Worm (Caenorhabditis elegans): ENCODE data around the gene C07A9.9.

C07A9.9 gene

ce11 chrIII:9667591-9668265 lies at the start of gene C07A9.9 (continued):
- TF ChIP-seq xbp-1 (tag; optimal IDR thresholded peaks at IDR 0.05): peak; percentile 23
- TF ChIP-seq fkh-10 (GFP tag; optimal IDR thresholded peaks at IDR 0.05): peak; percentile 26
- TF ChIP-seq isw-1 (GFP tag; IDR thresholded peaks at IDR 0.05): peak; percentile 44
- TF ChIP-seq blmp-1 (tag; optimal IDR thresholded peaks at IDR 0.05): peak; percentile 41
- TF ChIP-seq nhr-237 (tag; optimal IDR thresholded peaks at IDR 0.05): no peak
- TF ChIP-seq skn-1 (tag; optimal IDR thresholded peaks at IDR 0.05): no peak
- TF ChIP-seq lin-35 (GFP tag; optimal IDR thresholded peaks at IDR 0.05): peak; percentile 53 to 56
- no peak for TF ChIP-seq sptf-1 (tag; optimal IDR thresholded peaks at IDR 0.05)
- peak; percentile 53 for TF ChIP-seq dsc-1 (tag; optimal IDR thresholded peaks at IDR 0.05)
- TF ChIP-seq ceh-90 (tag; optimal IDR thresholded peaks at IDR 0.05): no peak
- TF ChIP-seq ceh-8 (GFP tag; optimal IDR thresholded peaks at IDR 0.05): no peak
- TF ChIP-seq mef-2 (tag; optimal IDR thresholded peaks at IDR 0.05): no peak
- no peak for TF ChIP-seq nhr-76 (tag; optimal IDR thresholded peaks at IDR 0.05)
- no peak for TF ChIP-seq nhr-11 (tag; optimal IDR thresholded peaks at IDR 0.05)
- TF ChIP-seq ceh-82 (tag; optimal IDR thresholded peaks at IDR 0.05): peak; percentile 6 to 84 (median 31)
- no peak for TF ChIP-seq pqm-1 (tag; optimal IDR thresholded peaks at IDR 0.05)
- peak; percentile 45 for TF ChIP-seq C04F5.9 (tag; optimal IDR thresholded peaks at IDR 0.05)
- TF ChIP-seq nhr-47 (tag; optimal IDR thresholded peaks at IDR 0.05): peak; percentile 73
- peak; percentile 83 for TF ChIP-seq nhr-71 (tag; optimal IDR thresholded peaks at IDR 0.05)
- TF ChIP-seq nhr-77 (tag; optimal IDR thresholded peaks at IDR 0.05): peak; percentile 69
- peak; percentile 86 for TF ChIP-seq nhr-85 (tag)
- TF ChIP-seq lin-15B (tag; optimal IDR thresholded peaks at IDR 0.05): no peak
- TF ChIP-seq ceh-63 (GFP tag; optimal IDR thresholded peaks at IDR 0.05): no peak
- TF ChIP-seq unc-30 (tag; optimal IDR thresholded peaks at IDR 0.05): no peak
- no peak for TF ChIP-seq ets-5 (GFP tag; IDR thresholded peaks at IDR 0.05)
- TF ChIP-seq pag-3 (tag; optimal IDR thresholded peaks at IDR 0.05; ENCODE audit: borderline replicate concordance, insufficient read depth): no peak
- TF ChIP-seq fos-1 (tag; optimal IDR thresholded peaks at IDR 0.05): peak; percentile 57
- peak in 2 of 3 experiments; percentile 13 to 51 for TF ChIP-seq dpl-1 (GFP tag; optimal IDR thresholded peaks at IDR 0.05)
- TF ChIP-seq lin-13 (GFP tag; optimal IDR thresholded peaks at IDR 0.05): no peak
- no peak for TF ChIP-seq nhr-28 (tag; optimal IDR thresholded peaks at IDR 0.05)
- TF ChIP-seq sox-4 (tag; optimal IDR thresholded peaks at IDR 0.05): no peak
- TF ChIP-seq hpl-2 (GFP tag; optimal IDR thresholded peaks at IDR 0.05): no peak
- TF ChIP-seq ama-1 (optimal IDR thresholded peaks at IDR 0.05): no peak
- TF ChIP-seq zip-4 (GFP tag; optimal IDR thresholded peaks at IDR 0.05): no peak

DNA sequence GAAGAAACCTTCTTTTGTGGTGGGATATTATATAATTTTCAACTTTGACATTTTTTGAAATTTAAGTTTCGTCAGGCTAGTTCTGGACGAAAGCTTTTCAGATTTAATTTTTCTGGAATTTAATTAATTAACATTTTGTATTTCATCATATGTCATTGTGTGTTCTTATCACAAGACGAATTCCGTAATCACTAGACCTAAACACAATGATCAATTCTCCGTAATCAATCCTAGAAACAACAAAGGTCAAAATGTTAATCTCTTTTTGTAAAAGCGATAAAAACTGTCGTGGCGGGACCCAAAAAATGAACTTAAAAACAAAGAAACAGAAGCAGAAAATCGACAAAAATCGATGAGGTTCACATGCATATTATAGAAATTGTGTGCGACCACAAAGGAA lies 47.3 kb upstream of the C07A9.9 start:
- TF ChIP-seq mab-9 (GFP tag; IDR thresholded peaks at IDR 0.05) (no peak), nhr-71 (tag; optimal IDR thresholded peaks at IDR 0.05) (peak; percentile 29), mef-2 (tag; optimal IDR thresholded peaks at IDR 0.05) (no peak), elt-2 (tag; optimal IDR thresholded peaks at IDR 0.05) (peak; percentile 50)

DNA sequence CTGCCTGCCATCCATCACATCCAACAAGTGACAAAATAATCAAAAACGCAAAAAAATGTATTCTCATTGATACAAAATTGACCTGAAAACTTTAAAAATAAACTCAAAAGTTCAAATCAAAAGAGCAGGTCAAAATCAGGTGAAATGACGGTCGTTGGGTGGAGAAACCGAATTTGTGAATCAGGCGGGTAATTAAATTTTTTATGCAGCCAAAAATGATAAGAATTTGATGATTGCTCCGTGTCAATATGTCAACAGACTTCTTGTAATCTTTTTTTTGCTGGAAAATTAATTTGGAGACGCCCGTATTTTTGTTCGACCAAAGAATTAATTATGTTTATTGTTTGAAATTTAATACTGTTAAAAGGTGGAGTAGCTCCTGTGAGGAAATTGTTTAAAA lies 46.4 kb upstream of the C07A9.9 start, which contains the start of gene ncx-6:
Gene ncx-6 (minus strand): TSS at position 88 of the 400 bp plus-strand sequence.
- TF ChIP-seq lir-3 (tag; optimal IDR thresholded peaks at IDR 0.05; ENCODE audit: poor library complexity) (no peak), elt-2 (tag; optimal IDR thresholded peaks at IDR 0.05) (peak; percentile 34), ztf-11 (tag; optimal IDR thresholded peaks at IDR 0.05) (no peak), ces-1 (GFP tag; optimal IDR thresholded peaks at IDR 0.05) (no peak), ceh-90 (tag; optimal IDR thresholded peaks at IDR 0.05) (no peak), vab-15 (tag; optimal IDR thresholded peaks at IDR 0.05) (no peak)
